Worm (Caenorhabditis elegans): ENCODE results near the gene F01D5.5.
A peak's percentile ranks its signal among the peaks of the same experiment; 100 is the strongest.

The F01D5.5 gene

DNA sequence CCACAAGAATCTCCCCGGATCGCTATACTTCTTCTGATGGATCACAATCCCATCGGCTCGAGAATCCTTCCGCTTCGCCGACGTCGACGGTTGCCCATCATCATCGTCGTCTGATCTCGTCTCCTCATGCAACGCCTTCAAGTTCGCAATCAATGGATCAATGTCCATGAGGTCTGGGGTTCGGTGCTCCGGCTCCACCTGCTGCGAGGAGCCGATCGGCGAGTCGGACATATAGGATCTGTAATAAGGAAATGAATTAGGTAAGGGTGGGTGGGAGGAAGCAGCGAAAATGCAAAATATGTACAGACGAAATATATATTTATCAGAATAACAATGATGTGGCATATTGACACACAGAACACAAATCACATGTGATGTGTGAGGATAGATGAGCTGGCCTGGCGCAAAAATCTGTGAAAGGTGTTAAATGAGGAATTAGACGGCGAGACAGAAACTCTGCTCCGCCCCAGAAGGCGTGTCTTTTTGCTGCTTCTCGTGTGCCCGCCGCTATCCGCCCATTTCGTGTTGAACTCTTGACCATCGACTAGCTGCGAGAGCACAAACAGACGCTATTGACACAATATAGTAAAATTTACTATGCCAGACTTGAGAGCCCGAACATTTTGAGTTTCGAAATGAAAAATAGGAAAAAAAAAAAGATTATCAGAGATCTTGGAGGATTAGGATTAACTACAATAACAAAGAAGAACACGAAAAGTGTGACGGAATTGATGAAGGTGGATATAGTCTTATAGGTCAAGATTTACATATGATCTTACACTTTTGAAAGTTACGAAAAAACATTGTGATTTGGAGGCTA, 35.6 kb upstream of the F01D5.5 start (continued):
- peak; percentile 33 for TF ChIP-seq nhr-85 (tag)

ce11 chrII:14036724-14037483, 34.8 kb upstream of the F01D5.5 start:
- TF ChIP-seq tlp-1 (tag; optimal IDR thresholded peaks at IDR 0.05) = no peak
- no peak for TF ChIP-seq Y116A8C.19 (tag; optimal IDR thresholded peaks at IDR 0.05; ENCODE audit: borderline replicate concordance)
- TF ChIP-seq mab-9 (GFP tag; IDR thresholded peaks at IDR 0.05) = no peak
- TF ChIP-seq sptf-1 (tag; optimal IDR thresholded peaks at IDR 0.05) = no peak
- no peak for TF ChIP-seq nhr-237 (tag; optimal IDR thresholded peaks at IDR 0.05)
- no peak for TF ChIP-seq nhr-85 (tag)
- peak; percentile 64 for TF ChIP-seq egl-13 (tag; optimal IDR thresholded peaks at IDR 0.05)
- no peak for TF ChIP-seq fkh-8 (tag; optimal IDR thresholded peaks at IDR 0.05)
- TF ChIP-seq elt-3 (tag; optimal IDR thresholded peaks at IDR 0.05) = no peak
- TF ChIP-seq fkh-10 (GFP tag; optimal IDR thresholded peaks at IDR 0.05) = peak; percentile 87
- TF ChIP-seq ztf-4 (tag; optimal IDR thresholded peaks at IDR 0.05) = no peak
- no peak for TF ChIP-seq blmp-1 (tag; optimal IDR thresholded peaks at IDR 0.05)
- no peak for TF ChIP-seq lin-39 (tag; optimal IDR thresholded peaks at IDR 0.05)
- TF ChIP-seq ceh-82 (tag; optimal IDR thresholded peaks at IDR 0.05) = peak in 1 of 3 experiments; percentile 51
- TF ChIP-seq dsc-1 (tag; optimal IDR thresholded peaks at IDR 0.05) = no peak
- no peak for TF ChIP-seq fos-1 (tag; optimal IDR thresholded peaks at IDR 0.05)
- TF ChIP-seq lsy-2 (tag; optimal IDR thresholded peaks at IDR 0.05) = peak; percentile 2 to 44
- TF ChIP-seq tbx-2 (tag; optimal IDR thresholded peaks at IDR 0.05) = peak; percentile 70
- no peak for TF ChIP-seq aly-2 (tag; optimal IDR thresholded peaks at IDR 0.05)
- peak; percentile 7 for TF ChIP-seq rnt-1 (tag; optimal IDR thresholded peaks at IDR 0.05)
- TF ChIP-seq nhr-19 (GFP tag; conservative IDR thresholded peaks at IDR 0.05) = 0 out of 2 replicates have a peak, but pooled peaks have one; percentile 8
- TF ChIP-seq vab-15 (tag; optimal IDR thresholded peaks at IDR 0.05) = no peak
- TF ChIP-seq ztf-11 (tag; optimal IDR thresholded peaks at IDR 0.05) = no peak
- no peak for TF ChIP-seq sox-4 (tag; optimal IDR thresholded peaks at IDR 0.05)
- no peak for TF ChIP-seq ces-1 (GFP tag; optimal IDR thresholded peaks at IDR 0.05)
- TF ChIP-seq aha-1 (tag; optimal IDR thresholded peaks at IDR 0.05) = no peak
- no peak for TF ChIP-seq unc-62 (GFP tag; optimal IDR thresholded peaks at IDR 0.05)
- TF ChIP-seq mdl-1 (tag; optimal IDR thresholded peaks at IDR 0.05) = no peak
- no peak for TF ChIP-seq unc-30 (tag; optimal IDR thresholded peaks at IDR 0.05)
- TF ChIP-seq mep-1 (tag; optimal IDR thresholded peaks at IDR 0.05) = peak; percentile 23
- no peak for TF ChIP-seq ets-5 (GFP tag; IDR thresholded peaks at IDR 0.05)
- TF ChIP-seq alr-1 (tag; optimal IDR thresholded peaks at IDR 0.05; ENCODE audit: borderline replicate concordance) = no peak
- no peak for TF ChIP-seq mef-2 (tag; optimal IDR thresholded peaks at IDR 0.05)
- no peak for TF ChIP-seq nhr-11 (tag; optimal IDR thresholded peaks at IDR 0.05)
- no peak for TF ChIP-seq grh-1 (GFP tag; IDR thresholded peaks at IDR 0.05)
- peak; percentile 62 for TF ChIP-seq nhr-77 (tag; optimal IDR thresholded peaks at IDR 0.05)
- TF ChIP-seq unc-130 (tag; optimal IDR thresholded peaks at IDR 0.05) = no peak
- peak; percentile 62 for TF ChIP-seq nhr-47 (tag; optimal IDR thresholded peaks at IDR 0.05)
- TF ChIP-seq nhr-90 (tag; optimal IDR thresholded peaks at IDR 0.05; ENCODE audit: poor library complexity) = no peak
- no peak for TF ChIP-seq ama-1 (optimal IDR thresholded peaks at IDR 0.05)
- peak; percentile 34 for TF ChIP-seq snu-23 (GFP tag; optimal IDR thresholded peaks at IDR 0.05)
- TF ChIP-seq efl-1 (optimal IDR thresholded peaks at IDR 0.05) = no peak
- peak in 1 of 2 experiments; percentile 6 for TF ChIP-seq efl-1 (GFP tag; optimal IDR thresholded peaks at IDR 0.05 in 1 of 2)
- peak; percentile 27 for TF ChIP-seq irx-1 (tag; optimal IDR thresholded peaks at IDR 0.05)
- TF ChIP-seq lin-15B (tag; optimal IDR thresholded peaks at IDR 0.05) = no peak
- peak; percentile 92 for TF ChIP-seq lin-14 (GFP tag; optimal IDR thresholded peaks at IDR 0.05)
- peak; percentile 40 for TF ChIP-seq swsn-7 (tag; optimal IDR thresholded peaks at IDR 0.05)
- peak in 1 of 2 experiments; percentile 9 for TF ChIP-seq lin-35 (GFP tag; optimal IDR thresholded peaks at IDR 0.05)
- no peak for TF ChIP-seq hlh-17 (GFP tag; optimal IDR thresholded peaks at IDR 0.05; ENCODE audit: borderline replicate concordance)

Measured in whole organism, L1 larva.